Worm (Caenorhabditis elegans): ENCODE data around the gene F11C1.4.

Gene F11C1.4

ce11 chrX:13007857-13008813 is 31.3 kb downstream of the F11C1.4 start, which contains the start of gene nhr-25 (continued):
- TF ChIP-seq Y116A8C.19 (tag; optimal IDR thresholded peaks at IDR 0.05; ENCODE audit: borderline replicate concordance) = no peak
- TF ChIP-seq nhr-85 (tag) = peak; percentile 96
- TF ChIP-seq alr-1 (tag; optimal IDR thresholded peaks at IDR 0.05; ENCODE audit: borderline replicate concordance) = no peak
- TF ChIP-seq egl-13 (tag; optimal IDR thresholded peaks at IDR 0.05) = no peak
- no peak for TF ChIP-seq dpl-1 (GFP tag; optimal IDR thresholded peaks at IDR 0.05)
- no peak for TF ChIP-seq ceh-90 (tag; optimal IDR thresholded peaks at IDR 0.05)
- no peak for TF ChIP-seq aha-1 (tag; optimal IDR thresholded peaks at IDR 0.05)
- TF ChIP-seq snu-23 (GFP tag; optimal IDR thresholded peaks at IDR 0.05) = peak; percentile 63
- TF ChIP-seq ceh-63 (GFP tag; optimal IDR thresholded peaks at IDR 0.05) = no peak
- TF ChIP-seq nhr-90 (tag; optimal IDR thresholded peaks at IDR 0.05; ENCODE audit: poor library complexity) = peak; percentile 55
- peak; percentile 84 for TF ChIP-seq lin-14 (GFP tag; optimal IDR thresholded peaks at IDR 0.05)
- TF ChIP-seq lin-39 (tag; optimal IDR thresholded peaks at IDR 0.05) = no peak
- TF ChIP-seq nhr-47 (tag; optimal IDR thresholded peaks at IDR 0.05) = peak; percentile 43
- no peak for TF ChIP-seq aly-2 (tag; optimal IDR thresholded peaks at IDR 0.05)
- TF ChIP-seq mab-9 (GFP tag; IDR thresholded peaks at IDR 0.05) = no peak
- TF ChIP-seq hlh-4 (tag; optimal IDR thresholded peaks at IDR 0.05) = no peak
- TF ChIP-seq elt-2 (tag; optimal IDR thresholded peaks at IDR 0.05) = no peak
- no peak for TF ChIP-seq F16B12.6 (tag; optimal IDR thresholded peaks at IDR 0.05)
- TF ChIP-seq unc-30 (tag; optimal IDR thresholded peaks at IDR 0.05) = no peak
- TF ChIP-seq blmp-1 (tag; optimal IDR thresholded peaks at IDR 0.05) = peak; percentile 88
- TF ChIP-seq nhr-20 (tag; optimal IDR thresholded peaks at IDR 0.05) = peak; percentile 73
- TF ChIP-seq pqm-1 (tag; optimal IDR thresholded peaks at IDR 0.05) = no peak
- no peak for TF ChIP-seq dsc-1 (tag; optimal IDR thresholded peaks at IDR 0.05)
- TF ChIP-seq C34B4.2 (tag; optimal IDR thresholded peaks at IDR 0.05) = no peak
- TF ChIP-seq C16A3.4 (tag; optimal IDR thresholded peaks at IDR 0.05) = no peak
- no peak for TF ChIP-seq nhr-11 (tag; optimal IDR thresholded peaks at IDR 0.05)
- TF ChIP-seq nhr-71 (tag; optimal IDR thresholded peaks at IDR 0.05) = peak; percentile 77

- no peak for TF ChIP-seq irx-1 (tag; optimal IDR thresholded peaks at IDR 0.05)
- TF ChIP-seq efl-1 (optimal IDR thresholded peaks at IDR 0.05) = no peak
- peak in 1 of 2 experiments; percentile 38 for TF ChIP-seq efl-1 (GFP tag; optimal IDR thresholded peaks at IDR 0.05 in 1 of 2)
- TF ChIP-seq tbx-2 (tag; optimal IDR thresholded peaks at IDR 0.05) = no peak
- TF ChIP-seq swsn-7 (tag; optimal IDR thresholded peaks at IDR 0.05) = no peak
- TF ChIP-seq dsc-1 (tag; optimal IDR thresholded peaks at IDR 0.05) = no peak
- no peak for TF ChIP-seq zip-4 (GFP tag; optimal IDR thresholded peaks at IDR 0.05)
- TF ChIP-seq unc-62 (GFP tag; optimal IDR thresholded peaks at IDR 0.05) = no peak
- peak; percentile 19 for TF ChIP-seq snu-23 (GFP tag; optimal IDR thresholded peaks at IDR 0.05)
- TF ChIP-seq C04F5.9 (tag; optimal IDR thresholded peaks at IDR 0.05) = no peak
- no peak for TF ChIP-seq unc-30 (tag; optimal IDR thresholded peaks at IDR 0.05)
- TF ChIP-seq fkh-10 (GFP tag; optimal IDR thresholded peaks at IDR 0.05) = no peak
- no peak for TF ChIP-seq ztf-4 (tag; optimal IDR thresholded peaks at IDR 0.05)
- TF ChIP-seq xbp-1 (tag; optimal IDR thresholded peaks at IDR 0.05) = no peak
- TF ChIP-seq unc-130 (tag; optimal IDR thresholded peaks at IDR 0.05) = no peak
- no peak for TF ChIP-seq lin-15B (tag; optimal IDR thresholded peaks at IDR 0.05)
- no peak for TF ChIP-seq nhr-19 (GFP tag; conservative IDR thresholded peaks at IDR 0.05)
- no peak for TF ChIP-seq egl-27 (tag; optimal IDR thresholded peaks at IDR 0.05)
- TF ChIP-seq nhr-12 (tag; optimal IDR thresholded peaks at IDR 0.05) = no peak
- TF ChIP-seq nhr-71 (tag; optimal IDR thresholded peaks at IDR 0.05) = no peak
- TF ChIP-seq F16B12.6 (tag; optimal IDR thresholded peaks at IDR 0.05) = no peak
- peak; percentile 85 for TF ChIP-seq lin-14 (GFP tag; optimal IDR thresholded peaks at IDR 0.05)
- TF ChIP-seq ceh-90 (tag; optimal IDR thresholded peaks at IDR 0.05) = no peak
- TF ChIP-seq mep-1 (tag; optimal IDR thresholded peaks at IDR 0.05) = no peak
- TF ChIP-seq unc-86 (tag; optimal IDR thresholded peaks at IDR 0.05) = no peak
- no peak for TF ChIP-seq ceh-63 (GFP tag; optimal IDR thresholded peaks at IDR 0.05)
- TF ChIP-seq nhr-237 (tag; optimal IDR thresholded peaks at IDR 0.05) = no peak
- 0 out of 2 replicates have a peak, but pooled peaks have one; percentile 31 for TF ChIP-seq grh-1 (GFP tag; IDR thresholded peaks at IDR 0.05)
- TF ChIP-seq sox-4 (tag; optimal IDR thresholded peaks at IDR 0.05) = no peak
- no peak for TF ChIP-seq ceh-8 (GFP tag; optimal IDR thresholded peaks at IDR 0.05)
- TF ChIP-seq nhr-85 (tag) = peak; percentile 88
- TF ChIP-seq alr-1 (tag; optimal IDR thresholded peaks at IDR 0.05; ENCODE audit: borderline replicate concordance) = no peak
- TF ChIP-seq nhr-76 (tag; optimal IDR thresholded peaks at IDR 0.05) = no peak
These were observed 32.0 kb downstream of the F11C1.4 start for ce11 chrX:13008895-13009294.
